Fruit fly (Drosophila melanogaster) ovary, adult (tissue): Measurements from ENCODE around the gene mtm.

Experiments
- CG17801 ChIP-seq: fragments of 200-800 bp; optimal IDR thresholded peaks from 2 replicates; lab custom pipeline; 2019; ENCODE audit warnings: missing biosample characterization, mild to moderate bottlenecking, missing genetic modification characterization, moderate library complexity; ENCODE audit not compliant: partially characterized antibody

mtm gene

dm6 chr2L:5990447-5990846, 46.4 kb downstream of the mtm start:
- TF ChIP-seq CG17801 (GFP tag; lab: Kevin White, UChicago) = no peak

- no peak for TF ChIP-seq CG17801 (GFP tag; lab: Kevin White, UChicago)
Observed at dm6 chr2L:5988115-5989092, 48.4 kb downstream of the mtm start.

- no peak for TF ChIP-seq CG17801 (GFP tag; lab: Kevin White, UChicago)
Observed at dm6 chr2L:5986940-5987339, 49.9 kb downstream of the mtm start.

DNA sequence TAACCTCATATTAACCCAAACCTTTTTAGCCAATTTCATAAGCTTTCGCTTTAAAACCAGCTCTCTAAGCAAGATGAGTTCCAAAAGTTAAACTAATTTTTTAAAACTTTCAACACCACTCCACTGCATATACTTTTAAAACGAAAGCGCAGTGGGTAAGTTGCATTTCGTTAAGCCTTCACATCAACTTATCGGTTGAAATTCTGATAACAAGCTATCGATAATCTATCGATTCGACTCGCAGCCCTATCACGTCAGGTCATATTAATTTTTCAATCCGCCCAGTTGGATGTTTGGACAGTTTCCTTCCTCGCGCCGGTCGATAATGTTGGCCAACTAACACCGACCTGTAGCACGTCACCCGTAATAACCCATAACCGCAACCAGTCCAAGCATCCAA, 50.7 kb downstream of the mtm start, which contains the start of gene ifc:
TSS of gene ifc (plus strand) at position 255 of the 400 bp plus-strand sequence.
- TF ChIP-seq CG17801 (GFP tag; lab: Kevin White, UChicago) = peak; percentile 63
